Worm (Caenorhabditis elegans): ENCODE data around the gene chil-6.

Gene chil-6

ce11 chrII:9888549-9888948 lies 30.9 kb upstream of the chil-6 start:
- TF ChIP-seq mep-1 (tag; optimal IDR thresholded peaks at IDR 0.05): no peak
- TF ChIP-seq unc-62 (GFP tag; optimal IDR thresholded peaks at IDR 0.05 in 1 of 2): peak in 1 of 2 experiments; percentile 93
- no peak for TF ChIP-seq unc-62 (tag; optimal IDR thresholded peaks at IDR 0.05)

ce11 chrII:9886216-9886615 lies 28.5 kb upstream of the chil-6 start, which contains the start of gene algn-8:
Gene algn-8, minus strand, starts transcription at chrII:9886442.
- TF ChIP-seq duxl-1 (tag; optimal IDR thresholded peaks at IDR 0.05; ENCODE audit: poor library complexity) (peak; percentile 46), spr-3 (GFP tag; optimal IDR thresholded peaks at IDR 0.05) (peak; percentile 10), F10B5.3 (tag; optimal IDR thresholded peaks at IDR 0.05) (peak; percentile 3), nhr-25 (tag; optimal IDR thresholded peaks at IDR 0.05; ENCODE audit: borderline replicate concordance, insufficient read depth) (peak; percentile 26), zfp-3 (GFP tag; conservative IDR thresholded peaks at IDR 0.05) (0 out of 2 replicates have a peak, but pooled peaks have one; percentile 29), mes-2 (tag; optimal IDR thresholded peaks at IDR 0.05; ENCODE audit: poor library complexity, severe bottlenecking) (peak; percentile 22), cey-2 (tag; optimal IDR thresholded peaks at IDR 0.05; ENCODE audit: borderline replicate concordance, insufficient read depth) (no peak), fkh-10 (GFP tag; optimal IDR thresholded peaks at IDR 0.05) (no peak), tra-1 (GFP tag; IDR thresholded peaks at IDR 0.05) (0 out of 2 replicates have a peak, but pooled peaks have one; percentile 16), lir-3 (tag; optimal IDR thresholded peaks at IDR 0.05) (no peak), nhr-102 (tag; optimal IDR thresholded peaks at IDR 0.05) (peak; percentile 32), lim-7 (GFP tag; IDR thresholded peaks at IDR 0.05) (0 out of 2 replicates have a peak, but pooled peaks have one; percentile 18), T26A8.4 (GFP tag; IDR thresholded peaks at IDR 0.05) (0 out of 2 replicates have a peak, but pooled peaks have one; percentile 49)

- TF ChIP-seq nhr-10 (tag; optimal IDR thresholded peaks at IDR 0.05) (no peak), nhr-28 (tag; optimal IDR thresholded peaks at IDR 0.05) (peak; percentile 11), jun-1 (tag; optimal IDR thresholded peaks at IDR 0.05) (no peak)
These were observed 23.1 kb upstream of the chil-6 start, which contains the start of gene C08H9.15 for ce11 chrII:9880826-9881225. Gene C08H9.15, plus strand, starts transcription at chrII:9881193.

ce11 chrII:9879815-9880214 lies 22.1 kb upstream of the chil-6 start:
- TF ChIP-seq saeg-2 (GFP tag; IDR thresholded peaks at IDR 0.05) (no peak), unc-62 (GFP tag; optimal IDR thresholded peaks at IDR 0.05 in 1 of 2) (peak in 1 of 2 experiments; percentile 8), unc-62 (tag; optimal IDR thresholded peaks at IDR 0.05) (no peak), aha-1 (tag) (peak; percentile 73), snpc-1.2 (GFP tag; IDR thresholded peaks at IDR 0.05) (no peak), ceh-28 (tag; optimal IDR thresholded peaks at IDR 0.05) (no peak)

ce11 chrII:9874508-9875229 lies 17.0 kb upstream of the chil-6 start, which contains the start of the genes chil-2 and ctsa-3.2:
Gene chil-2, minus strand, starts transcription at chrII:9874608.
Gene ctsa-3.2, plus strand, starts transcription at chrII:9875179.
- no peak for TF ChIP-seq lsy-2 (tag; optimal IDR thresholded peaks at IDR 0.05)
- TF ChIP-seq dmd-8 (GFP tag; IDR thresholded peaks at IDR 0.05): no peak
- no peak for TF ChIP-seq ceh-62 (tag; optimal IDR thresholded peaks at IDR 0.05)
- no peak for TF ChIP-seq F26F4.8 (GFP tag; conservative IDR thresholded peaks at IDR 0.05)
- no peak for TF ChIP-seq nhr-25 (tag; optimal IDR thresholded peaks at IDR 0.05; ENCODE audit: borderline replicate concordance, insufficient read depth)
- no peak for TF ChIP-seq lin-38 (GFP tag; IDR thresholded peaks at IDR 0.05)
- no peak for TF ChIP-seq lin-13 (GFP tag; optimal IDR thresholded peaks at IDR 0.05)
- no peak for TF ChIP-seq lim-7 (GFP tag; IDR thresholded peaks at IDR 0.05)

ce11 chrII:9872961-9873360 lies 15.3 kb upstream of the chil-6 start, which contains the start of gene chil-8:
Gene chil-8, minus strand, starts transcription at chrII:9873061.
- TF ChIP-seq zip-2 (tag; optimal IDR thresholded peaks at IDR 0.05) (no peak), jun-1 (tag; optimal IDR thresholded peaks at IDR 0.05) (no peak), aha-1 (tag) (peak; percentile 37), tag-97 (GFP tag; IDR thresholded peaks at IDR 0.05) (no peak), daf-8 (GFP tag; IDR thresholded peaks at IDR 0.05) (no peak)
